Worm (Caenorhabditis elegans) whole organism, young adult: Measurements from ENCODE around the gene vnut-1.

Source experiments
- B0019.2 ChIP-seq: fragments of 200-800 bp; sonication (Bioruptor generic); conservative IDR thresholded peaks from 2 replicates; pipeline ENCODE4 v1.3.6; 2022; ENCODE audit warnings: missing genetic modification reagents, missing genetic modification characterization, missing compliant biosample characterization
- B0261.1 ChIP-seq: sonication (generic microtip); optimal IDR thresholded peaks from 2 replicates; lab custom pipeline; 2016; ENCODE audit warnings: mild to moderate bottlenecking, missing genetic modification characterization, moderate library complexity, missing compliant biosample characterization
- B0336.3 ChIP-seq: fragments of 200-800 bp; sonication (Bioruptor generic); IDR thresholded peaks from 2 replicates; pipeline ENCODE4 v1.3.6; 2022; ENCODE audit warnings: missing genetic modification characterization, missing compliant biosample characterization
- C17E4.6 ChIP-seq: fragments of 200-800 bp; sonication (Bioruptor generic); IDR thresholded peaks from 2 replicates; pipeline ENCODE4 v1.3.6; 2022; ENCODE audit warnings: missing genetic modification reagents, missing genetic modification characterization, missing compliant biosample characterization
- D2030.7 ChIP-seq: fragments of 200-800 bp; sonication (Bioruptor generic); IDR thresholded peaks from 2 replicates; pipeline ENCODE4 v1.3.6; 2022; ENCODE audit warnings: missing genetic modification reagents, missing genetic modification characterization, missing compliant biosample characterization
- F10E7.11 ChIP-seq: sonication (generic microtip); optimal IDR thresholded peaks from 2 replicates; lab custom pipeline; 2017; ENCODE audit warnings: mild to moderate bottlenecking, missing genetic modification characterization, moderate library complexity, missing compliant biosample characterization
- F22D6.2 ChIP-seq: sonication (generic microtip); optimal IDR thresholded peaks from 2 replicates; lab custom pipeline; 2016; ENCODE audit warnings: mild to moderate bottlenecking, missing genetic modification characterization, missing compliant biosample characterization
- F23B12.7 ChIP-seq: sonication (generic microtip); optimal IDR thresholded peaks from 2 replicates; lab custom pipeline; 2017; ENCODE audit warnings: missing genetic modification characterization, mild to moderate bottlenecking, missing compliant biosample characterization, antibody characterized with exemption, moderate library complexity; ENCODE audit not compliant: insufficient read depth
- F37B4.10 ChIP-seq: fragments of 200-800 bp; sonication (Bioruptor generic); IDR thresholded peaks from 2 replicates; pipeline ENCODE4 v1.3.6; 2022; ENCODE audit warnings: missing genetic modification characterization, missing compliant biosample characterization
- F49E8.2 ChIP-seq: sonication (generic microtip); optimal IDR thresholded peaks from 3 replicates; lab custom pipeline; 2017; ENCODE audit warnings: missing genetic modification characterization, mild to moderate bottlenecking, missing compliant biosample characterization, antibody characterized with exemption, moderate library complexity; ENCODE audit not compliant: insufficient read depth
- F55B11.4 ChIP-seq: sonication (generic microtip); optimal IDR thresholded peaks from 2 replicates; lab custom pipeline; 2016; ENCODE audit warnings: missing compliant biosample characterization, missing genetic modification characterization, borderline replicate concordance; ENCODE audit not compliant: insufficient read depth
- K12H6.12 ChIP-seq: fragments of 200-800 bp; sonication (Bioruptor generic); optimal IDR thresholded peaks from 2 replicates; lab custom pipeline; 2018; ENCODE audit warnings: mild to moderate bottlenecking, missing genetic modification characterization, missing compliant biosample characterization
- T26A5.8 ChIP-seq: sonication (generic microtip); optimal IDR thresholded peaks from 2 replicates; lab custom pipeline; 2016; ENCODE audit warnings: missing genetic modification characterization, missing compliant biosample characterization
- Y53G8AR.9 ChIP-seq: fragments of 200-800 bp; sonication (Bioruptor generic); conservative IDR thresholded peaks from 2 replicates; pipeline ENCODE4 v1.3.6; 2022; ENCODE audit warnings: missing genetic modification reagents, missing genetic modification characterization, missing compliant biosample characterization
- atf-7 ChIP-seq: sonication (generic microtip); optimal IDR thresholded peaks from 2 replicates; lab custom pipeline; 2017; ENCODE audit warnings: mild to moderate bottlenecking, missing genetic modification characterization, missing compliant biosample characterization
- attf-3 ChIP-seq: fragments of 200-800 bp; sonication (Bioruptor generic); conservative IDR thresholded peaks from 2 replicates; pipeline ENCODE4 v1.3.6; 2022; ENCODE audit warnings: missing genetic modification reagents, missing genetic modification characterization, missing compliant biosample characterization
- ceh-100 ChIP-seq: fragments of 200-800 bp; sonication (Bioruptor generic); IDR thresholded peaks from 2 replicates; pipeline ENCODE4 v1.3.6; 2022; ENCODE audit warnings: missing genetic modification reagents, missing genetic modification characterization, missing compliant biosample characterization
- ceh-27 ChIP-seq: fragments of 200-800 bp; sonication (Bioruptor generic); optimal IDR thresholded peaks from 2 replicates; lab custom pipeline; 2018; ENCODE audit warnings: mild to moderate bottlenecking, missing genetic modification characterization, moderate library complexity, missing compliant biosample characterization
- ceh-58 ChIP-seq: fragments of 200-800 bp; sonication (Bioruptor generic); IDR thresholded peaks from 2 replicates; pipeline ENCODE4 v1.3.6; 2022; ENCODE audit warnings: missing genetic modification characterization, missing compliant biosample characterization
- die-1 ChIP-seq: sonication (generic microtip); optimal IDR thresholded peaks from 2 replicates; lab custom pipeline; 2016; ENCODE audit warnings: missing genotype, mild to moderate bottlenecking, missing genetic modification characterization, missing compliant biosample characterization
- dpff-1 ChIP-seq: sonication (generic microtip); optimal IDR thresholded peaks from 2 replicates; lab custom pipeline; 2017; ENCODE audit warnings: mild to moderate bottlenecking, missing genetic modification characterization, missing compliant biosample characterization
- dpl-1 ChIP-seq: fragments of 150-350 bp; optimal IDR thresholded peaks from 2 replicates; lab custom pipeline; 2014; ENCODE audit warnings: missing biosample characterization, missing genetic modification reagents, missing genetic modification characterization
- ets-4 ChIP-seq: fragments of 200-800 bp; sonication (Bioruptor generic); optimal IDR thresholded peaks from 2 replicates; lab custom pipeline; 2018; ENCODE audit warnings: mild to moderate bottlenecking, missing genetic modification characterization, missing compliant biosample characterization
- fkh-3 ChIP-seq: sonication (generic microtip); optimal IDR thresholded peaks from 2 replicates; lab custom pipeline; 2016; ENCODE audit warnings: mild to moderate bottlenecking, missing genetic modification characterization, missing compliant biosample characterization
- gei-17 ChIP-seq: fragments of 200-800 bp; sonication (Bioruptor generic); optimal IDR thresholded peaks from 2 replicates; lab custom pipeline; 2018; ENCODE audit warnings: mild to moderate bottlenecking, missing genetic modification characterization, missing compliant biosample characterization
- hlh-12 ChIP-seq: sonication (generic microtip); optimal IDR thresholded peaks from 2 replicates; lab custom pipeline; 2016; ENCODE audit warnings: missing genetic modification characterization, missing compliant biosample characterization
- hlh-26 ChIP-seq: fragments of 200-800 bp; sonication (Bioruptor generic); conservative IDR thresholded peaks from 2 replicates; pipeline ENCODE4 v1.3.6; 2022; ENCODE audit warnings: missing genetic modification reagents, missing genetic modification characterization, missing compliant biosample characterization
- hmg-1.2 ChIP-seq: fragments of 200-800 bp; sonication (Bioruptor generic); IDR thresholded peaks from 2 replicates; pipeline ENCODE4 v1.3.6; 2022; ENCODE audit warnings: missing genetic modification reagents, missing genetic modification characterization, missing compliant biosample characterization
- hrde-1 ChIP-seq: sonication (generic microtip); optimal IDR thresholded peaks from 2 replicates; lab custom pipeline; 2016; ENCODE audit warnings: missing genetic modification characterization, mild to moderate bottlenecking, missing compliant biosample characterization, moderate library complexity, missing genotype, missing genetic modification reagents, borderline replicate concordance
- lag-1 ChIP-seq: fragments of 200-800 bp; sonication (Bioruptor generic); IDR thresholded peaks from 2 replicates; pipeline ENCODE4 v1.3.6; 2022; ENCODE audit warnings: missing genetic modification reagents, missing genetic modification characterization, missing compliant biosample characterization
- let-526 ChIP-seq: fragments of 200-800 bp; sonication (Bioruptor generic); IDR thresholded peaks from 2 replicates; pipeline ENCODE4 v1.3.6; 2022; ENCODE audit warnings: missing genetic modification reagents, missing genetic modification characterization, missing compliant biosample characterization
- let-607 ChIP-seq, 2 experiments: fragments of 200-800 bp in 1 of 2; sonication (Bioruptor generic) in 1 of 2; sonication (generic microtip) in 1 of 2; optimal IDR thresholded peaks; 2 replicates each; lab custom pipeline; 2016 to 2018; ENCODE audit warnings: mild to moderate bottlenecking in 2 of 2, missing compliant biosample characterization in 2 of 2, missing genetic modification characterization in 2 of 2, moderate library complexity in 2 of 2, missing genotype in 1 of 2
- lin-54 ChIP-seq: fragments of 200-800 bp; sonication (Bioruptor generic); optimal IDR thresholded peaks from 2 replicates; lab custom pipeline; 2018; ENCODE audit warnings: mild to moderate bottlenecking, missing genetic modification characterization, missing compliant biosample characterization
- lsy-27 ChIP-seq: sonication (generic microtip); optimal IDR thresholded peaks from 2 replicates; lab custom pipeline; 2017; ENCODE audit warnings: missing genetic modification characterization, mild to moderate bottlenecking, missing compliant biosample characterization, antibody characterized with exemption, missing genotype, borderline replicate concordance; ENCODE audit not compliant: insufficient read depth
- madf-6 ChIP-seq: fragments of 200-800 bp; sonication (Bioruptor generic); IDR thresholded peaks from 2 replicates; pipeline ENCODE4 v1.3.6; 2022; ENCODE audit warnings: missing genetic modification reagents, missing genetic modification characterization, missing compliant biosample characterization
- madf-8 ChIP-seq: fragments of 200-800 bp; sonication (Bioruptor generic); conservative IDR thresholded peaks from 2 replicates; pipeline ENCODE4 v1.3.6; 2022; ENCODE audit warnings: missing genetic modification reagents, missing genetic modification characterization, missing compliant biosample characterization
- mxl-1 ChIP-seq: sonication (generic microtip); optimal IDR thresholded peaks from 2 replicates; lab custom pipeline; 2016; ENCODE audit warnings: missing genetic modification characterization, missing compliant biosample characterization
- nfya-2 ChIP-seq: fragments of 200-800 bp; sonication (Bioruptor generic); IDR thresholded peaks from 2 replicates; pipeline ENCODE4 v1.3.6; 2022; ENCODE audit warnings: missing genetic modification reagents, missing genetic modification characterization, missing compliant biosample characterization
- nfyb-1 ChIP-seq: fragments of 200-800 bp; sonication (Bioruptor generic); IDR thresholded peaks from 2 replicates; pipeline ENCODE4 v1.3.6; 2022; ENCODE audit warnings: missing genetic modification reagents, missing genetic modification characterization, missing compliant biosample characterization
- nhr-179 ChIP-seq: sonication (generic microtip); optimal IDR thresholded peaks from 2 replicates; lab custom pipeline; 2016; ENCODE audit warnings: mild to moderate bottlenecking, missing genetic modification characterization, missing compliant biosample characterization
- nhr-80 ChIP-seq: sonication (generic microtip); optimal IDR thresholded peaks from 2 replicates; lab custom pipeline; 2016; ENCODE audit warnings: missing genetic modification characterization, missing compliant biosample characterization
- pbrm-1 ChIP-seq: fragments of 200-800 bp; sonication (Bioruptor generic); IDR thresholded peaks from 2 replicates; pipeline ENCODE4 v1.3.6; 2022; ENCODE audit warnings: missing genetic modification reagents, missing genetic modification characterization, missing compliant biosample characterization
- repo-1 ChIP-seq: sonication (generic microtip); optimal IDR thresholded peaks from 2 replicates; lab custom pipeline; 2017; ENCODE audit warnings: mild to moderate bottlenecking, missing genetic modification characterization, missing compliant biosample characterization
- sea-2 ChIP-seq: fragments of 200-800 bp; sonication (Bioruptor generic); IDR thresholded peaks from 2 replicates; pipeline ENCODE4 v1.3.6; 2022; ENCODE audit warnings: missing genetic modification characterization, missing compliant biosample characterization
- snpc-1.1 ChIP-seq: sonication (generic microtip); optimal IDR thresholded peaks from 2 replicates; lab custom pipeline; 2017; ENCODE audit warnings: missing genetic modification characterization, mild to moderate bottlenecking, missing compliant biosample characterization, antibody characterized with exemption, moderate library complexity, missing genotype, missing genetic modification reagents; ENCODE audit not compliant: insufficient read depth
- tlf-1 ChIP-seq: fragments of 200-800 bp; sonication (Bioruptor generic); optimal IDR thresholded peaks from 2 replicates; lab custom pipeline; 2018; ENCODE audit warnings: mild to moderate bottlenecking, missing genetic modification characterization, missing compliant biosample characterization
- unc-62 ChIP-seq: fragments of 150-350 bp; optimal IDR thresholded peaks from 2 replicates; lab custom pipeline; 2014; ENCODE audit warnings: missing biosample characterization, missing genetic modification reagents, missing genetic modification characterization
- ztf-25 ChIP-seq: fragments of 200-800 bp; sonication (Bioruptor generic); IDR thresholded peaks from 2 replicates; pipeline ENCODE4 v1.3.6; 2022; ENCODE audit warnings: missing genetic modification reagents, missing genetic modification characterization, missing compliant biosample characterization

The vnut-1 gene

DNA sequence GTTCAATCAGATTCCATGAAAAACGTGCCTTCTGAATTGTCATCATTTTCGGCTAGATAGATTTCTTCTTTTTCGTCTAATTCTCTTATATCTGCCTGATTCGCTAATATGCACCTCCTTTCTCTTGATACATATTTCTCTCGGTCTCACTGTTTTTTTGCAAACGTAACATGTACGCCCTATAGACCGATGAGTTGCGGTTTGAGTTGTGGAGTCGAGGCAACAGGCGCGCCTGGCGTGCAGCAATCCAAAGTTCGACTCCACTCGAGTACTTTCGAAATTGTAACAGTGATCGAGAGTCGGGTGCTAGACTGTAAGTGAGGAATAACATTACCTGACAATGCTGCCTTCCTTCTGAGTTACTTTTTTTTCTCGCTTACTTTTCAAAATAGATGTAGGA is 7.2 kb downstream of the vnut-1 start (continued):
- peak; percentile 90 for TF ChIP-seq ceh-27 (GFP tag; lab: Kevin White, UChicago)
- TF ChIP-seq let-607 (tag; optimal IDR thresholded peaks at IDR 0.05; lab: Kevin White, UChicago) = peak; percentile 63 to 65
- TF ChIP-seq nhr-80 (tag; lab: Kevin White, UChicago) = peak; percentile 73
- peak; percentile 87 for TF ChIP-seq B0336.3 (GFP tag; lab: Robert Waterston, UW)
- TF ChIP-seq madf-6 = peak; percentile 78
- TF ChIP-seq lsy-27 (tag; lab: Kevin White, UChicago) = peak; percentile 58
- TF ChIP-seq lag-1 (GFP tag; lab: Robert Waterston, UW) = no peak
- TF ChIP-seq ets-4 (GFP tag; lab: Kevin White, UChicago) = peak; percentile 64
- peak; percentile 31 for TF ChIP-seq hlh-12 (tag; lab: Kevin White, UChicago)
- peak; percentile 84 for TF ChIP-seq hmg-1.2 (GFP tag; lab: Robert Waterston, UW)
- TF ChIP-seq B0261.1 (tag; lab: Kevin White, UChicago) = peak; percentile 93
- peak; percentile 95 for TF ChIP-seq nfyb-1 (GFP tag; lab: Robert Waterston, UW)
- peak; percentile 96 for TF ChIP-seq die-1 (tag; lab: Kevin White, UChicago)
- peak; percentile 42; the same call in 1 of the 2 replicates for TF ChIP-seq B0019.2 (GFP tag; lab: Robert Waterston, UW)
- peak; percentile 88 for TF ChIP-seq repo-1 (tag; lab: Kevin White, UChicago)
- TF ChIP-seq K12H6.12 (tag; lab: Kevin White, UChicago) = peak; percentile 87
- peak; percentile 60 for TF ChIP-seq tlf-1 (GFP tag; lab: Kevin White, UChicago)
- 0 out of 2 replicates have a peak, but pooled peaks have one; percentile 75 for TF ChIP-seq ceh-58
- TF ChIP-seq snpc-1.1 (tag; lab: Kevin White, UChicago) = peak; percentile 86
- peak; percentile 16 for TF ChIP-seq T26A5.8 (tag; lab: Kevin White, UChicago)
- no peak for TF ChIP-seq dpff-1 (tag; lab: Kevin White, UChicago)
- TF ChIP-seq attf-3 (GFP tag; lab: Robert Waterston, UW) = 0 out of 2 replicates have a peak, but pooled peaks have one; percentile 29
- peak; percentile 93 for TF ChIP-seq ztf-25 (GFP tag; lab: Robert Waterston, UW)
- peak; percentile 80 for TF ChIP-seq F49E8.2 (tag; lab: Kevin White, UChicago)
- TF ChIP-seq unc-62 (GFP tag; lab: Kevin White, UChicago) = no peak
- TF ChIP-seq let-526 (GFP tag; lab: Robert Waterston, UW) = peak; percentile 55; the same call in 1 of the 2 replicates
- TF ChIP-seq Y53G8AR.9 = peak; percentile 84
- peak; percentile 42 for TF ChIP-seq F22D6.2 (tag; lab: Kevin White, UChicago)
- peak; percentile 86 for TF ChIP-seq atf-7
- peak; percentile 80 for TF ChIP-seq hrde-1 (tag; lab: Kevin White, UChicago)
- TF ChIP-seq lin-54 = peak; percentile 86
- TF ChIP-seq C17E4.6 = 0 out of 2 replicates have a peak, but pooled peaks have one; percentile 69
- TF ChIP-seq fkh-3 (tag; lab: Kevin White, UChicago) = peak; percentile 94
- TF ChIP-seq ceh-100 (GFP tag; lab: Robert Waterston, UW) = peak; percentile 67
- TF ChIP-seq dpl-1 (GFP tag; lab: Kevin White, UChicago) = peak; percentile 14
- TF ChIP-seq F23B12.7 = peak; percentile 96
- peak; percentile 86; the same call in 1 of the 2 replicates for TF ChIP-seq sea-2 (GFP tag; lab: Robert Waterston, UW)
- TF ChIP-seq F37B4.10 (GFP tag; lab: Robert Waterston, UW) = no peak
- TF ChIP-seq F10E7.11 (tag; lab: Kevin White, UChicago) = peak; percentile 70
- peak; percentile 95 for TF ChIP-seq mxl-1 (tag; lab: Kevin White, UChicago)
- TF ChIP-seq gei-17 (GFP tag; lab: Kevin White, UChicago) = peak; percentile 59
- TF ChIP-seq madf-8 = peak; percentile 36; the same call in 1 of the 2 replicates
- TF ChIP-seq F55B11.4 (tag; lab: Kevin White, UChicago) = peak; percentile 48
- peak; percentile 72; the same call in 1 of the 2 replicates for TF ChIP-seq pbrm-1 (GFP tag; lab: Robert Waterston, UW)
- TF ChIP-seq D2030.7 (GFP tag; lab: Robert Waterston, UW) = peak; percentile 84
- no peak for TF ChIP-seq nfya-2 (GFP tag; lab: Robert Waterston, UW)
- TF ChIP-seq nhr-179 (tag; lab: Kevin White, UChicago) = no peak
- no peak for TF ChIP-seq hlh-26 (GFP tag; lab: Robert Waterston, UW)
